Fruit fly (Drosophila melanogaster): ENCODE measurements around the gene jumu.

jumu gene

dm6 chr3R:10364287-10364686 lies 14.3 kb downstream of the jumu start:
- TF ChIP-seq Nf-YB (GFP tag; optimal IDR thresholded peaks at IDR 0.05): peak; percentile 83
- no peak for TF ChIP-seq Xrp1 (GFP tag; IDR thresholded peaks at IDR 0.05)
- TF ChIP-seq Deaf1 (tag; optimal IDR thresholded peaks at IDR 0.05): peak; percentile 84
- TF ChIP-seq Nf-YC (tag; optimal IDR thresholded peaks at IDR 0.05): peak; percentile 88
- 0 out of 2 replicates have a peak, but pooled peaks have one; percentile 8 for TF ChIP-seq CG14014 (GFP tag; IDR thresholded peaks at IDR 0.05)
- TF ChIP-seq ewg (GFP tag; optimal IDR thresholded peaks at IDR 0.05): peak; percentile 66
- TF ChIP-seq mld (GFP tag; IDR thresholded peaks at IDR 0.05; ENCODE audit: partially characterized antibody): no peak
- TF ChIP-seq gce (GFP tag; IDR thresholded peaks at IDR 0.05): no peak

dm6 chr3R:10368251-10368650 lies 18.3 kb downstream of the jumu start:
- TF ChIP-seq mam (GFP tag; optimal IDR thresholded peaks at IDR 0.05): no peak
- no peak for TF ChIP-seq gcm (GFP tag; optimal IDR thresholded peaks at IDR 0.05)
- TF ChIP-seq ara (GFP tag; IDR thresholded peaks at IDR 0.05): no peak
- TF ChIP-seq Blimp-1 (GFP tag; optimal IDR thresholded peaks at IDR 0.05): no peak
- TF ChIP-seq gem (tag; optimal IDR thresholded peaks at IDR 0.05): no peak
- peak; percentile 90 for TF ChIP-seq CG8478 (optimal IDR thresholded peaks at IDR 0.05)
- TF ChIP-seq CkIIα-i1 (GFP tag; IDR thresholded peaks at IDR 0.05): no peak
- TF ChIP-seq Elba2 (GFP tag; optimal IDR thresholded peaks at IDR 0.05): no peak
- no peak for TF ChIP-seq CG7271 (tag; optimal IDR thresholded peaks at IDR 0.05)
- peak; percentile 93 for TF ChIP-seq CG1832 (GFP tag; optimal IDR thresholded peaks at IDR 0.05)
- TF ChIP-seq C15 (GFP tag; IDR thresholded peaks at IDR 0.05): no peak
- peak; percentile 96 for TF ChIP-seq seq (GFP tag; IDR thresholded peaks at IDR 0.05)
- TF ChIP-seq Med (GFP tag): peak; percentile 31
- TF ChIP-seq CG11456 (GFP tag; IDR thresholded peaks at IDR 0.05): 0 out of 3 replicates have a peak, but pooled peaks have one; percentile 34
- TF ChIP-seq Rfx (GFP tag; IDR thresholded peaks at IDR 0.05): peak; percentile 95
- TF ChIP-seq ttk (GFP tag; IDR thresholded peaks at IDR 0.05): no peak
- TF ChIP-seq CG9727 (GFP tag; optimal IDR thresholded peaks at IDR 0.05): peak; percentile 42
- TF ChIP-seq sna (GFP tag; IDR thresholded peaks at IDR 0.05; ENCODE audit: partially characterized antibody): no peak
- TF ChIP-seq Jarid2 (GFP tag; optimal IDR thresholded peaks at IDR 0.05): peak; percentile 34
- TF ChIP-seq Deaf1 (tag; optimal IDR thresholded peaks at IDR 0.05): peak; percentile 72
- no peak for TF ChIP-seq CG11723 (GFP tag; optimal IDR thresholded peaks at IDR 0.05)
- no peak for TF ChIP-seq Mrtf (GFP tag; IDR thresholded peaks at IDR 0.05)
- no peak for TF ChIP-seq z (GFP tag; IDR thresholded peaks at IDR 0.05)
- no peak for TF ChIP-seq CG11560 (tag; IDR thresholded peaks at IDR 0.05)
- no peak for TF ChIP-seq CG11093 (GFP tag; IDR thresholded peaks at IDR 0.05)
- no peak for TF ChIP-seq Dip2 (GFP tag; IDR thresholded peaks at IDR 0.05)
- TF ChIP-seq Doc2 (GFP tag; IDR thresholded peaks at IDR 0.05): no peak
- no peak for TF ChIP-seq CG7987 (GFP tag; optimal IDR thresholded peaks at IDR 0.05)
- TF ChIP-seq CG12104 (GFP tag; optimal IDR thresholded peaks at IDR 0.05): no peak
- TF ChIP-seq Gsc (GFP tag; IDR thresholded peaks at IDR 0.05): no peak
- no peak for TF ChIP-seq org-1 (GFP tag; optimal IDR thresholded peaks at IDR 0.05)
- TF ChIP-seq cas (GFP tag; IDR thresholded peaks at IDR 0.05): no peak
- 0 out of 3 replicates have a peak, but pooled peaks have one; percentile 13 for TF ChIP-seq knrl (GFP tag; IDR thresholded peaks at IDR 0.05; ENCODE audit: partially characterized antibody)
- TF ChIP-seq usp (GFP tag; optimal IDR thresholded peaks at IDR 0.05): no peak
- TF ChIP-seq Atf3 (GFP tag; optimal IDR thresholded peaks at IDR 0.05): no peak
- no peak for TF ChIP-seq HLH54F (GFP tag; optimal IDR thresholded peaks at IDR 0.05)
- peak; percentile 49 for TF ChIP-seq ewg (GFP tag; optimal IDR thresholded peaks at IDR 0.05)
- TF ChIP-seq NFAT (GFP tag; IDR thresholded peaks at IDR 0.05): no peak
- TF ChIP-seq Dp (GFP tag; optimal IDR thresholded peaks at IDR 0.05): no peak
- no peak for TF ChIP-seq crc (GFP tag; optimal IDR thresholded peaks at IDR 0.05)
- TF ChIP-seq Hsf (GFP tag; optimal IDR thresholded peaks at IDR 0.05): no peak
- TF ChIP-seq CG33213 (GFP tag; optimal IDR thresholded peaks at IDR 0.05): no peak
- TF ChIP-seq CG12391 (tag; optimal IDR thresholded peaks at IDR 0.05): no peak
- TF ChIP-seq CG17802 (tag; optimal IDR thresholded peaks at IDR 0.05): no peak
- peak; percentile 98 for TF ChIP-seq Nf-YB (GFP tag; optimal IDR thresholded peaks at IDR 0.05)
- TF ChIP-seq CG17612 (GFP tag; IDR thresholded peaks at IDR 0.05): no peak
